Worm (Caenorhabditis elegans): ENCODE results near the gene Y56A3A.7.

DNA sequence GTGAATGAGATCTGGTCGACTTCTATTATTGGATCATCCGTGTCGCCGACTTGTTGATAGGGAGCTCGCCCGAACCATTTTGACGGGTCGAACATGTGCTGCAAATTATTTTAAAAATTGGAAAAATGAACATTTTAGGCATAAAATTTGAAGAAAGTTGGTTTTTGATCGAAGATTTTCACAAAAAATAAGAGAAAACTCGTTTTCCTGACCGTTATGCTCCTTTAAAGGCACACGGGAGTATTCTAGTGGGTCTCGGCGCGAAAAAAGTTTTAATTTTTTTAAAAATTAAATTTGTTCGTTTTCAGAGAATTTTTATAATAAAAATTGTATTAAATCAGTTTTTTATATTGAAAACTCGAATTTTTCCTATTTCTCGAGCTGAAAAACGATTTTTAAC lies 32.6 kb downstream of the Y56A3A.7 start, which contains the start of gene Y56A3A.16:
- TF ChIP-seq T22C8.4 (GFP tag; IDR thresholded peaks at IDR 0.05) (no peak), flt-1 (GFP tag; IDR thresholded peaks at IDR 0.05) (no peak), ref-1 (GFP tag; conservative IDR thresholded peaks at IDR 0.05) (no peak), cog-1 (tag; optimal IDR thresholded peaks at IDR 0.05) (no peak)

Data from whole organism, midembryonic.